Fruit fly (Drosophila melanogaster): ENCODE data around the gene CG46448.
A peak's percentile ranks its signal among the peaks of the same experiment; 100 is the strongest.

CG46448 gene

DNA sequence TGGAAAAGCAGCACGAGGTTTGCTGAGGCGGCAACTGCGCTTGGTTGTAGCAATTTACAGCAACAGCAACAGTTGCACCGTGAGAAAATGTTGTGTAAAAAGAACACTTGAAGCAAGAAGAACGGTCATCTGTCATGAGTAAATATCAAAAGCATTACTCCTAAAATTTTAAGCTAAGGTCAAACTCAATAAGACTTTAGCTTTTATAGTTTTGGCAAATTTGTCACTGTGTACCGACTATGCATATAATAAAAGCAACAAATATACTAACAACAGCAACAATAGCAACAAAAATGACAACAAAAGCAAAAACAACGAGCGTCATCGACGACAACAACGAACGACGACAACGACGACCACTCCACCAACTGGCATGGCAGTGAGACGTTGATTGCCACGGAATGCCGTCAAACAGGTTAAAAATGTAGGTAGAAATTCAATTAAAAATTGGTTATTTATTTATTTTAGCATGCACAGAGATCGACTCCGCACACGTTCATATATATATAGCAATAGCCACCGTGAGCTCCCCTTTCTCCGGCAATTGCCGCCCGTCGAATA, 42.1 kb downstream of the CG46448 start (continued):
- TF ChIP-seq lola (GFP tag; optimal IDR thresholded peaks at IDR 0.05) (peak in 1 of 3 experiments; percentile 60), CG31224 (GFP tag; IDR thresholded peaks at IDR 0.05) (peak; percentile 48; the same call in 1 of the 2 replicates), CG14860 (GFP tag; IDR thresholded peaks at IDR 0.05; ENCODE audit: partially characterized antibody) (no peak), CG10431 (GFP tag; optimal IDR thresholded peaks at IDR 0.05) (peak; percentile 50), CG7987 (GFP tag; optimal IDR thresholded peaks at IDR 0.05) (no peak), Optix (GFP tag; IDR thresholded peaks at IDR 0.05) (peak; percentile 85; the same call in 2 of the 3 replicates), CG2116 (GFP tag; optimal IDR thresholded peaks at IDR 0.05) (peak; percentile 20), CG2712 (tag; optimal IDR thresholded peaks at IDR 0.05) (peak; percentile 79), en (GFP tag; optimal IDR thresholded peaks at IDR 0.05) (peak; percentile 79), CG1233 (GFP tag; optimal IDR thresholded peaks at IDR 0.05) (peak; percentile 59), p53 (GFP tag; optimal IDR thresholded peaks at IDR 0.05) (peak; percentile 63), CG10321 (GFP tag; IDR thresholded peaks at IDR 0.05) (peak; percentile 53; the same call in 1 of the 2 replicates), CG18476 (GFP tag; optimal IDR thresholded peaks at IDR 0.05) (peak; percentile 71), Chrac-16 (GFP tag; optimal IDR thresholded peaks at IDR 0.05) (peak; percentile 72), CG1603 (tag; optimal IDR thresholded peaks at IDR 0.05) (peak; percentile 92), tna (GFP tag; IDR thresholded peaks at IDR 0.05; ENCODE audit: partially characterized antibody) (no peak), ATbp (GFP tag; optimal IDR thresholded peaks at IDR 0.05) (peak; percentile 93), h (optimal IDR thresholded peaks at IDR 0.05) (no peak), Gug (GFP tag; IDR thresholded peaks at IDR 0.05) (peak; percentile 68; the same call in 3 of the 4 replicates), CG11398 (GFP tag; optimal IDR thresholded peaks at IDR 0.05) (peak; percentile 73), ash1 (GFP tag; optimal IDR thresholded peaks at IDR 0.05) (no peak), sens (GFP tag) (peak; percentile 98), Nf-YA (GFP tag; IDR thresholded peaks at IDR 0.05) (peak; percentile 75), jing (GFP tag; optimal IDR thresholded peaks at IDR 0.05) (peak; percentile 85), otp (GFP tag; IDR thresholded peaks at IDR 0.05) (peak; percentile 85), tx (GFP tag; optimal IDR thresholded peaks at IDR 0.05) (peak; percentile 63), Side (GFP tag; optimal IDR thresholded peaks at IDR 0.05) (peak; percentile 79), CG4730 (GFP tag; IDR thresholded peaks at IDR 0.05) (peak; percentile 62; the same call in 1 of the 2 replicates), CG9609 (GFP tag; optimal IDR thresholded peaks at IDR 0.05) (peak; percentile 73), Elba2 (GFP tag; optimal IDR thresholded peaks at IDR 0.05) (no peak), vnd (GFP tag; IDR thresholded peaks at IDR 0.05; ENCODE audit: partially characterized antibody) (no peak), dm (GFP tag; optimal IDR thresholded peaks at IDR 0.05) (peak; percentile 74), Ets65A (GFP tag) (peak; percentile 97), tap (tag; optimal IDR thresholded peaks at IDR 0.05) (peak; percentile 81), CG17385 (GFP tag; optimal IDR thresholded peaks at IDR 0.05) (peak; percentile 82), CG32532 (GFP tag; IDR thresholded peaks at IDR 0.05) (peak; percentile 39), ranshi (GFP tag; IDR thresholded peaks at IDR 0.05) (peak; percentile 85), ken (GFP tag; IDR thresholded peaks at IDR 0.05) (peak; percentile 92), scrt (GFP tag; optimal IDR thresholded peaks at IDR 0.05) (peak; percentile 48), H2.0 (GFP tag; IDR thresholded peaks at IDR 0.05) (peak; percentile 87), sim (GFP tag; IDR thresholded peaks at IDR 0.05) (peak; percentile 76), CG11696 (GFP tag; IDR thresholded peaks at IDR 0.05) (peak; percentile 48), fd96Cb (tag; optimal IDR thresholded peaks at IDR 0.05) (peak; percentile 83), row (GFP tag; IDR thresholded peaks at IDR 0.05) (peak; percentile 83), NFAT (GFP tag; IDR thresholded peaks at IDR 0.05) (no peak; the same call in 1 of the 2 replicates), trem (tag; optimal IDR thresholded peaks at IDR 0.05) (peak; percentile 33), peb (GFP tag; IDR thresholded peaks at IDR 0.05) (peak; percentile 79), CG30020 (tag; optimal IDR thresholded peaks at IDR 0.05) (peak; percentile 36), CG12659 (GFP tag; optimal IDR thresholded peaks at IDR 0.05) (peak; percentile 76), Mad (GFP tag; optimal IDR thresholded peaks at IDR 0.05) (peak; percentile 71), CG17359 (tag; optimal IDR thresholded peaks at IDR 0.05) (peak; percentile 90)

Data from whole organism, embryonic.